Worm (Caenorhabditis elegans): ENCODE data around the gene C18E9.7.

ce11 chrII:9001743-9002222, 19.2 kb upstream of the C18E9.7 start, which contains the start of gene F44G4.6:
- TF ChIP-seq pes-1 (GFP tag; IDR thresholded peaks at IDR 0.05) = no peak
- TF ChIP-seq aly-1 (tag; optimal IDR thresholded peaks at IDR 0.05) = no peak
- TF ChIP-seq ama-1 (optimal IDR thresholded peaks at IDR 0.05) = no peak
- TF ChIP-seq tra-4 (tag; optimal IDR thresholded peaks at IDR 0.05) = no peak
- no peak for TF ChIP-seq hmbx-1 (tag; optimal IDR thresholded peaks at IDR 0.05)
- no peak for TF ChIP-seq scrt-1 (GFP tag; IDR thresholded peaks at IDR 0.05)
- no peak for TF ChIP-seq tbx-37 (GFP tag; conservative IDR thresholded peaks at IDR 0.05)
- no peak for TF ChIP-seq hnd-1 (tag; optimal IDR thresholded peaks at IDR 0.05)
- TF ChIP-seq flt-1 (GFP tag; IDR thresholded peaks at IDR 0.05) = no peak
- no peak for TF ChIP-seq tbx-11 (GFP tag; IDR thresholded peaks at IDR 0.05)
- TF ChIP-seq B0310.2 (tag; optimal IDR thresholded peaks at IDR 0.05) = no peak
- TF ChIP-seq ceh-36 (tag; optimal IDR thresholded peaks at IDR 0.05) = no peak

All from whole organism, early embryonic.